Fruit fly (Drosophila melanogaster) whole organism, embryonic: ENCODE results near the gene CG13386.
A peak's percentile ranks its signal among the peaks of the same experiment; 100 is the strongest.

Experiments used
- Abd-B ChIP-seq: fragments of 200-800 bp; sonication (Bioruptor generic); optimal IDR thresholded peaks from 2 replicates; lab custom pipeline; 2018; ENCODE audit warnings: missing biosample characterization, mild to moderate bottlenecking, missing genetic modification characterization, moderate library complexity
- Bdp1 ChIP-seq: fragments of 200-800 bp; sonication (Bioruptor generic); optimal IDR thresholded peaks from 3 replicates; lab custom pipeline; 2016; ENCODE audit warnings: missing biosample characterization, missing genetic modification characterization
- CG10543 ChIP-seq: fragments of 200-800 bp; sonication (Bioruptor generic); optimal IDR thresholded peaks from 3 replicates; lab custom pipeline; 2017; ENCODE audit warnings: missing biosample characterization, mild to moderate bottlenecking, missing genetic modification characterization, moderate library complexity
- CG12659 ChIP-seq: fragments of 200-800 bp; sonication (Bioruptor generic); optimal IDR thresholded peaks from 3 replicates; lab custom pipeline; 2017; ENCODE audit warnings: mild to moderate bottlenecking, missing biosample characterization, missing genetic modification reagents, missing genetic modification characterization
- CG14014 ChIP-seq: fragments of 200-800 bp; sonication (Bioruptor generic); IDR thresholded peaks from 2 replicates; pipeline ENCODE4 v1.3.6; 2022; ENCODE audit warnings: missing biosample characterization, missing genetic modification characterization
- CG1603 ChIP-seq: fragments of 200-800 bp; sonication (Bioruptor generic); optimal IDR thresholded peaks from 2 replicates; lab custom pipeline; 2019; ENCODE audit warnings: missing biosample characterization, mild to moderate bottlenecking, missing genetic modification characterization, moderate library complexity
- CG16813 ChIP-seq: fragments of 200-800 bp; sonication (Bioruptor generic); IDR thresholded peaks from 3 replicates; pipeline ENCODE4 v1.3.6; 2022; ENCODE audit warnings: missing biosample characterization, missing genetic modification characterization; ENCODE audit not compliant: partially characterized antibody
- CG17361 ChIP-seq: fragments of 200-800 bp; sonication (Bioruptor generic); IDR thresholded peaks from 3 replicates; pipeline ENCODE4 v1.3.6; 2022; ENCODE audit warnings: missing biosample characterization, missing genetic modification characterization
- CG31441 ChIP-seq: fragments of 200-800 bp; sonication (Bioruptor generic); IDR thresholded peaks from 2 replicates; pipeline ENCODE4 v1.3.6; 2022; ENCODE audit warnings: missing biosample characterization, missing genetic modification characterization
- CG3407 ChIP-seq: fragments of 200-800 bp; sonication (Bioruptor generic); optimal IDR thresholded peaks from 2 replicates; lab custom pipeline; 2018; ENCODE audit warnings: missing biosample characterization, mild to moderate bottlenecking, missing genetic modification characterization
- CG34422 ChIP-seq: fragments of 200-800 bp; sonication (Bioruptor generic); IDR thresholded peaks from 3 replicates; pipeline ENCODE4 v1.3.6; 2022; ENCODE audit warnings: missing biosample characterization, missing genetic modification characterization
- CG4820 ChIP-seq: fragments of 200-800 bp; sonication (Bioruptor generic); optimal IDR thresholded peaks from 3 replicates; lab custom pipeline; 2016; ENCODE audit warnings: missing biosample characterization, missing genetic modification characterization
- CG6654 ChIP-seq: fragments of 200-800 bp; sonication (Bioruptor generic); optimal IDR thresholded peaks from 2 replicates; lab custom pipeline; 2017; ENCODE audit warnings: missing biosample characterization, mild to moderate bottlenecking, missing genetic modification characterization
- CG6791 ChIP-seq: fragments of 200-800 bp; sonication (Bioruptor generic); IDR thresholded peaks from 3 replicates; pipeline ENCODE4 v1.3.6; 2022; ENCODE audit warnings: missing biosample characterization, missing genetic modification characterization; ENCODE audit not compliant: partially characterized antibody
- CG7556 ChIP-seq: fragments of 200-800 bp; sonication (Bioruptor generic); optimal IDR thresholded peaks from 2 replicates; lab custom pipeline; 2017; ENCODE audit warnings: missing biosample characterization, mild to moderate bottlenecking, missing genetic modification characterization
- CG7987 ChIP-seq: fragments of 200-800 bp; sonication (Bioruptor generic); optimal IDR thresholded peaks from 2 replicates; lab custom pipeline; 2018; ENCODE audit warnings: missing biosample characterization, mild to moderate bottlenecking, missing genetic modification characterization, moderate library complexity
- CG8281 ChIP-seq: fragments of 200-800 bp; sonication (Bioruptor generic); optimal IDR thresholded peaks from 2 replicates; lab custom pipeline; 2018; ENCODE audit warnings: missing biosample characterization, mild to moderate bottlenecking, missing genetic modification characterization, moderate library complexity
- CG8944 ChIP-seq: fragments of 200-800 bp; sonication (Bioruptor generic); optimal IDR thresholded peaks from 3 replicates; lab custom pipeline; 2016; ENCODE audit warnings: missing biosample characterization, missing genetic modification characterization
- CG9797 ChIP-seq: fragments of 200-800 bp; sonication (Bioruptor generic); optimal IDR thresholded peaks from 3 replicates; lab custom pipeline; 2018; ENCODE audit warnings: missing biosample characterization, mild to moderate bottlenecking, missing genetic modification characterization
- CHES-1-like ChIP-seq: fragments of 200-800 bp; sonication (Bioruptor generic); optimal IDR thresholded peaks from 2 replicates; lab custom pipeline; 2016; ENCODE audit warnings: missing biosample characterization, missing genetic modification characterization
- CrebB ChIP-seq: fragments of 200-800 bp; sonication (Bioruptor generic); optimal IDR thresholded peaks from 3 replicates; lab custom pipeline; 2018; ENCODE audit warnings: missing biosample characterization, mild to moderate bottlenecking, missing genetic modification characterization
- D19B ChIP-seq: fragments of 200-800 bp; sonication (Bioruptor generic); optimal IDR thresholded peaks from 2 replicates; lab custom pipeline; 2017; ENCODE audit warnings: missing biosample characterization, mild to moderate bottlenecking, missing genetic modification characterization
- Ets65A ChIP-seq: fragments of 200-800 bp; sonication (Bioruptor generic); peaks from one replicate; lab custom pipeline; 2016; ENCODE audit warnings: missing biosample characterization, missing genetic modification characterization
- Fer3 ChIP-seq: fragments of 200-800 bp; sonication (Bioruptor generic); optimal IDR thresholded peaks from 2 replicates; lab custom pipeline; 2018; ENCODE audit warnings: missing biosample characterization, mild to moderate bottlenecking, missing genetic modification characterization, moderate library complexity
- H2.0 ChIP-seq: fragments of 200-800 bp; sonication (Bioruptor generic); IDR thresholded peaks from 2 replicates; pipeline ENCODE4 v1.3.6; 2022; ENCODE audit warnings: missing biosample characterization, missing genetic modification characterization
- Lpt ChIP-seq: fragments of >200 bp; optimal IDR thresholded peaks from 2 replicates; lab custom pipeline; 2018; ENCODE audit warnings: missing biosample characterization, missing genetic modification characterization
- Med ChIP-seq: fragments of 200-800 bp; sonication (Bioruptor generic); peaks from one replicate; lab custom pipeline; 2016; ENCODE audit warnings: missing biosample characterization, missing genetic modification characterization, mild to moderate bottlenecking, inconsistent platforms, moderate library complexity
- Oli ChIP-seq: fragments of 200-800 bp; sonication (Bioruptor generic); optimal IDR thresholded peaks from 2 replicates; lab custom pipeline; 2018; ENCODE audit warnings: missing biosample characterization, mild to moderate bottlenecking, missing genetic modification characterization, moderate library complexity
- PHDP ChIP-seq: fragments of 200-800 bp; sonication (Bioruptor generic); optimal IDR thresholded peaks from 3 replicates; lab custom pipeline; 2018; ENCODE audit warnings: missing biosample characterization, mild to moderate bottlenecking, missing genetic modification characterization, moderate library complexity
- Scr ChIP-seq: fragments of 200-800 bp; sonication (Bioruptor generic); IDR thresholded peaks from 2 replicates; pipeline ENCODE4 v1.3.6; 2022; ENCODE audit warnings: missing biosample characterization, missing genetic modification characterization; ENCODE audit not compliant: partially characterized antibody
- Six4 ChIP-seq: fragments of 200-800 bp; sonication (Bioruptor generic); optimal IDR thresholded peaks from 2 replicates; lab custom pipeline; 2016; ENCODE audit warnings: missing biosample characterization, missing genetic modification characterization
- Taf1 ChIP-seq: fragments of 200-800 bp; sonication (Bioruptor generic); IDR thresholded peaks from 2 replicates; pipeline ENCODE4 v1.3.6; 2022; ENCODE audit warnings: missing biosample characterization, missing genetic modification characterization
- al ChIP-seq: fragments of 200-800 bp; sonication (Bioruptor generic); IDR thresholded peaks from 2 replicates; pipeline ENCODE4 v1.3.6; 2022; ENCODE audit warnings: missing biosample characterization, missing genetic modification characterization
- amos ChIP-seq: fragments of 200-800 bp; sonication (Bioruptor generic); IDR thresholded peaks from 2 replicates; pipeline ENCODE4 v1.3.6; 2022; ENCODE audit warnings: missing biosample characterization, missing genetic modification characterization; ENCODE audit not compliant: partially characterized antibody
- bab2 ChIP-seq: fragments of 200-800 bp; sonication (Bioruptor generic); optimal IDR thresholded peaks from 2 replicates; lab custom pipeline; 2016; ENCODE audit warnings: missing biosample characterization, missing genetic modification characterization
- cwo ChIP-seq: fragments of 200-800 bp; sonication (Bioruptor generic); optimal IDR thresholded peaks from 3 replicates; lab custom pipeline; 2017; ENCODE audit warnings: missing biosample characterization, missing genetic modification characterization, mild to moderate bottlenecking, moderate library complexity, missing genetic modification reagents
- dan ChIP-seq: fragments of 200-800 bp; sonication (Bioruptor generic); IDR thresholded peaks from 2 replicates; pipeline ENCODE4 v1.3.6; 2022; ENCODE audit warnings: missing biosample characterization, missing genetic modification characterization
- dmrt11E ChIP-seq: fragments of 200-800 bp; sonication (Bioruptor generic); optimal IDR thresholded peaks from 3 replicates; lab custom pipeline; 2018; ENCODE audit warnings: missing biosample characterization, mild to moderate bottlenecking, missing genetic modification characterization, moderate library complexity
- ems ChIP-seq: fragments of 200-800 bp; sonication (Bioruptor generic); optimal IDR thresholded peaks from 3 replicates; lab custom pipeline; 2016; ENCODE audit warnings: missing biosample characterization, missing genetic modification characterization
- kni ChIP-seq: fragments of 200-800 bp; sonication (Bioruptor generic); optimal IDR thresholded peaks from 3 replicates; lab custom pipeline; 2017; ENCODE audit warnings: mild to moderate bottlenecking, missing biosample characterization, missing genetic modification reagents, missing genetic modification characterization
- lilli ChIP-seq: fragments of 200-800 bp; sonication (Bioruptor generic); optimal IDR thresholded peaks from 3 replicates; lab custom pipeline; 2016; ENCODE audit warnings: missing biosample characterization, missing genetic modification characterization
- oc ChIP-seq: fragments of 200-800 bp; sonication (Bioruptor generic); optimal IDR thresholded peaks from 2 replicates; lab custom pipeline; 2018; ENCODE audit warnings: missing biosample characterization, mild to moderate bottlenecking, missing genetic modification characterization, moderate library complexity
- pfk ChIP-seq: fragments of 200-800 bp; sonication (Bioruptor generic); optimal IDR thresholded peaks from 2 replicates; lab custom pipeline; 2018; ENCODE audit warnings: missing biosample characterization, mild to moderate bottlenecking, missing genetic modification characterization, moderate library complexity
- sc ChIP-seq, 3 experiments: fragments of >200 bp in 2 of 3; fragments of 200-800 bp in 1 of 3; sonication (Bioruptor generic) in 1 of 3; optimal IDR thresholded peaks; 2 replicates in 2 of 3; 3 replicates in 1 of 3; lab custom pipeline; 2017; ENCODE audit warnings: mild to moderate bottlenecking in 1 of 3, missing biosample characterization in 1 of 3, missing genetic modification characterization in 1 of 3, missing genetic modification reagents in 1 of 3
- sens ChIP-seq: fragments of 200-800 bp; sonication (Bioruptor generic); peaks from one replicate; lab custom pipeline; 2016; ENCODE audit warnings: missing biosample characterization, missing genetic modification characterization
- shn ChIP-seq: fragments of 200-800 bp; sonication (Bioruptor generic); optimal IDR thresholded peaks from 3 replicates; lab custom pipeline; 2016; ENCODE audit warnings: missing biosample characterization, missing genetic modification characterization
- z ChIP-seq: fragments of 200-800 bp; sonication (Bioruptor generic); IDR thresholded peaks from 3 replicates; pipeline ENCODE4 v1.3.6; 2022; ENCODE audit warnings: missing biosample characterization, missing genetic modification characterization
- zf30C ChIP-seq: fragments of 200-800 bp; sonication (Bioruptor generic); optimal IDR thresholded peaks from 3 replicates; lab custom pipeline; 2018; ENCODE audit warnings: missing biosample characterization, mild to moderate bottlenecking, missing genetic modification characterization

CG13386 gene

dm6 chr2L:8421717-8422116 is 22.9 kb downstream of the CG13386 start:
- no peak for TF ChIP-seq shn
- no peak for TF ChIP-seq Lpt (GFP tag; lab: Kevin White, UChicago)
- TF ChIP-seq Bdp1 (GFP tag; lab: Kevin White, UChicago), result no peak
- TF ChIP-seq al, result no peak
- peak; percentile 58 for TF ChIP-seq kni (GFP tag; lab: Kevin White, UChicago)
- no peak for TF ChIP-seq CG7556
- no peak for TF ChIP-seq CG4820 (GFP tag; lab: Kevin White, UChicago)
- no peak for TF ChIP-seq Fer3
- no peak for TF ChIP-seq Abd-B
- no peak for TF ChIP-seq CG14014 (GFP tag; lab: Robert Waterston, UW)
- TF ChIP-seq sens (GFP tag; lab: Kevin White, UChicago), result peak; percentile 44

dm6 chr2L:8423047-8423446 is 24.2 kb downstream of the CG13386 start:
- TF ChIP-seq CG6791 (GFP tag; lab: Robert Waterston, UW) (no peak), CHES-1-like (GFP tag; lab: Kevin White, UChicago) (no peak), CG16813 (no peak), Taf1 (GFP tag; lab: Robert Waterston, UW) (no peak), CG12659 (no peak), H2.0 (GFP tag; lab: Robert Waterston, UW) (no peak), sc (optimal IDR thresholded peaks at IDR 0.05; lab: Kevin White, UChicago) (no peak), sc (GFP tag; optimal IDR thresholded peaks at IDR 0.05; lab: Kevin White, UChicago) (no peak), Ets65A (GFP tag; lab: Kevin White, UChicago) (peak; percentile 3), CG34422 (GFP tag; lab: Robert Waterston, UW) (no peak), CG10543 (no peak), dmrt11E (no peak), zf30C (GFP tag; lab: Kevin White, UChicago) (no peak), Med (GFP tag; lab: Kevin White, UChicago) (peak; percentile 27), CG8281 (tag; lab: Kevin White, UChicago) (peak; percentile 98), CG9797 (GFP tag; lab: Kevin White, UChicago) (no peak), PHDP (tag; lab: Kevin White, UChicago) (no peak), z (peak; percentile 79)

dm6 chr2L:8423460-8424089 is 24.8 kb downstream of the CG13386 start:
- no peak for TF ChIP-seq Oli (tag; lab: Kevin White, UChicago)
- TF ChIP-seq CG6654, result no peak
- peak; percentile 44; the same call in 2 of the 3 replicates for TF ChIP-seq CG17361 (GFP tag; lab: Robert Waterston, UW)
- TF ChIP-seq Scr (GFP tag; lab: Robert Waterston, UW), result no peak
- TF ChIP-seq CrebB, result peak; percentile 6
- no peak for TF ChIP-seq oc (tag; lab: Kevin White, UChicago)
- 0 out of 2 replicates have a peak, but pooled peaks have one; percentile 20 for TF ChIP-seq CG31441 (GFP tag; lab: Robert Waterston, UW)
- TF ChIP-seq cwo (GFP tag; lab: Kevin White, UChicago), result no peak
- TF ChIP-seq bab2 (GFP tag; lab: Kevin White, UChicago), result peak; percentile 9
- no peak for TF ChIP-seq CG8944 (GFP tag; lab: Kevin White, UChicago)
- TF ChIP-seq pfk, result no peak
- TF ChIP-seq CG7556, result peak; percentile 6
- no peak for TF ChIP-seq D19B (GFP tag; lab: Kevin White, UChicago)
- TF ChIP-seq dan, result no peak
- no peak for TF ChIP-seq lilli (GFP tag; lab: Kevin White, UChicago)
- peak; percentile 34 for TF ChIP-seq CG1603 (tag; lab: Kevin White, UChicago)
- no peak for TF ChIP-seq amos
- TF ChIP-seq al, result no peak
- TF ChIP-seq ems (GFP tag; lab: Kevin White, UChicago), result no peak
- TF ChIP-seq CG3407, result peak; percentile 24
- TF ChIP-seq Six4 (GFP tag; lab: Kevin White, UChicago), result no peak
- peak; percentile 63 for TF ChIP-seq kni (GFP tag; lab: Kevin White, UChicago)
- TF ChIP-seq CG7987 (GFP tag; lab: Kevin White, UChicago), result no peak
